Fruit fly (Drosophila melanogaster) whole organism, embryonic: ENCODE results near the gene CG9662.

Experiments
- Abd-B ChIP-seq: fragments of 200-800 bp; sonication (Bioruptor generic); optimal IDR thresholded peaks from 2 replicates; lab custom pipeline; 2018; ENCODE audit warnings: missing biosample characterization, mild to moderate bottlenecking, missing genetic modification characterization, moderate library complexity
- Ada2b ChIP-seq: fragments of 200-800 bp; sonication (Bioruptor generic); IDR thresholded peaks from 2 replicates; pipeline ENCODE4 v1.3.6; 2022; ENCODE audit warnings: missing biosample characterization, missing genetic modification characterization
- Bdp1 ChIP-seq: fragments of 200-800 bp; sonication (Bioruptor generic); optimal IDR thresholded peaks from 3 replicates; lab custom pipeline; 2016; ENCODE audit warnings: missing biosample characterization, missing genetic modification characterization
- Blimp-1 ChIP-seq: fragments of 200-800 bp; sonication (Bioruptor generic); optimal IDR thresholded peaks from 3 replicates; lab custom pipeline; 2018; ENCODE audit warnings: missing biosample characterization, missing genetic modification characterization, mild to moderate bottlenecking, moderate library complexity, missing genetic modification reagents
- CG11085 ChIP-seq: fragments of 200-800 bp; sonication (Bioruptor generic); IDR thresholded peaks from 2 replicates; pipeline ENCODE4 v1.3.6; 2022; ENCODE audit warnings: missing biosample characterization, missing genetic modification characterization
- CG12155 ChIP-seq: fragments of 200-800 bp; sonication (Bioruptor generic); optimal IDR thresholded peaks from 3 replicates; lab custom pipeline; 2016; ENCODE audit warnings: missing biosample characterization, missing genetic modification characterization
- CG15269 ChIP-seq: fragments of 200-800 bp; sonication (Bioruptor generic); optimal IDR thresholded peaks from 2 replicates; lab custom pipeline; 2018; ENCODE audit warnings: missing biosample characterization, mild to moderate bottlenecking, missing genetic modification characterization, moderate library complexity
- CG15514 ChIP-seq: fragments of 200-800 bp; sonication (Bioruptor generic); optimal IDR thresholded peaks from 3 replicates; lab custom pipeline; 2017; ENCODE audit warnings: missing biosample characterization, missing genetic modification characterization, mild to moderate bottlenecking, moderate library complexity, missing genetic modification reagents
- CG17385 ChIP-seq: fragments of 200-800 bp; sonication (Bioruptor generic); optimal IDR thresholded peaks from 3 replicates; lab custom pipeline; 2018; ENCODE audit warnings: missing biosample characterization, mild to moderate bottlenecking, missing genetic modification characterization
- CG17802 ChIP-seq: fragments of 200-800 bp; sonication (Bioruptor generic); optimal IDR thresholded peaks from 2 replicates; lab custom pipeline; 2018; ENCODE audit warnings: missing biosample characterization, mild to moderate bottlenecking, missing genetic modification characterization, moderate library complexity
- CG2712 ChIP-seq: fragments of 200-800 bp; optimal IDR thresholded peaks from 3 replicates; lab custom pipeline; 2019; ENCODE audit warnings: missing biosample characterization, mild to moderate bottlenecking, missing genetic modification characterization, moderate library complexity
- CG3281 ChIP-seq: fragments of 200-800 bp; sonication (Bioruptor generic); optimal IDR thresholded peaks from 3 replicates; lab custom pipeline; 2017; ENCODE audit warnings: missing biosample characterization, mild to moderate bottlenecking, missing genetic modification characterization
- CG3847 ChIP-seq: fragments of 200-800 bp; sonication (Bioruptor generic); IDR thresholded peaks from 2 replicates; pipeline ENCODE4 v1.3.6; 2022; ENCODE audit warnings: missing biosample characterization, missing genetic modification characterization
- CG4820 ChIP-seq: fragments of 200-800 bp; sonication (Bioruptor generic); optimal IDR thresholded peaks from 3 replicates; lab custom pipeline; 2016; ENCODE audit warnings: missing biosample characterization, missing genetic modification characterization
- CG6689 ChIP-seq: fragments of 200-800 bp; sonication (Bioruptor generic); IDR thresholded peaks from 2 replicates; pipeline ENCODE4 v1.3.6; 2022; ENCODE audit warnings: missing biosample characterization, missing genetic modification characterization
- CG6791 ChIP-seq: fragments of 200-800 bp; sonication (Bioruptor generic); IDR thresholded peaks from 3 replicates; pipeline ENCODE4 v1.3.6; 2022; ENCODE audit warnings: missing biosample characterization, missing genetic modification characterization; ENCODE audit not compliant: partially characterized antibody
- CG6813 ChIP-seq: fragments of 200-800 bp; sonication (Bioruptor generic); optimal IDR thresholded peaks from 2 replicates; lab custom pipeline; 2017; ENCODE audit warnings: missing biosample characterization, missing genetic modification characterization, mild to moderate bottlenecking, moderate library complexity, missing genetic modification reagents
- CG8765 ChIP-seq: fragments of 200-800 bp; sonication (Bioruptor generic); IDR thresholded peaks from 2 replicates; pipeline ENCODE4 v1.3.6; 2022; ENCODE audit warnings: missing biosample characterization, missing genetic modification characterization
- Ets65A ChIP-seq: fragments of 200-800 bp; sonication (Bioruptor generic); peaks from one replicate; lab custom pipeline; 2016; ENCODE audit warnings: missing biosample characterization, missing genetic modification characterization
- GATAe ChIP-seq: fragments of 200-800 bp; sonication (Bioruptor generic); conservative IDR thresholded peaks from 2 replicates; pipeline ENCODE4 v1.3.6; 2022; ENCODE audit warnings: missing biosample characterization, missing genetic modification characterization
- Gsc ChIP-seq: fragments of 200-800 bp; sonication (Bioruptor generic); IDR thresholded peaks from 2 replicates; pipeline ENCODE4 v1.3.6; 2022; ENCODE audit warnings: missing biosample characterization, missing genetic modification characterization
- HHEX ChIP-seq: fragments of 200-800 bp; sonication (Bioruptor generic); optimal IDR thresholded peaks from 3 replicates; lab custom pipeline; 2017; ENCODE audit warnings: missing biosample characterization, mild to moderate bottlenecking, missing genetic modification characterization, missing genetic modification reagents
- Hand ChIP-seq: fragments of 200-800 bp; sonication (Bioruptor generic); optimal IDR thresholded peaks from 2 replicates; lab custom pipeline; 2017; ENCODE audit warnings: mild to moderate bottlenecking, missing biosample characterization, missing genetic modification reagents, missing genetic modification characterization
- HmgD ChIP-seq: fragments of 200-800 bp; sonication (Bioruptor generic); optimal IDR thresholded peaks from 3 replicates; lab custom pipeline; 2016; ENCODE audit warnings: missing biosample characterization, missing genetic modification characterization
- Hr39 ChIP-seq: fragments of >200 bp; optimal IDR thresholded peaks from 2 replicates; lab custom pipeline; 2017
- Lim3 ChIP-seq: fragments of 200-800 bp; sonication (Bioruptor generic); IDR thresholded peaks from 2 replicates; pipeline ENCODE4 v1.3.6; 2022; ENCODE audit warnings: missing biosample characterization, missing genetic modification characterization
- Meics ChIP-seq: fragments of 200-800 bp; sonication (Bioruptor generic); optimal IDR thresholded peaks from 2 replicates; lab custom pipeline; 2017; ENCODE audit warnings: missing biosample characterization, mild to moderate bottlenecking, missing genetic modification characterization
- Mes4 ChIP-seq: fragments of 200-800 bp; sonication (Bioruptor generic); optimal IDR thresholded peaks from 2 replicates; lab custom pipeline; 2016; ENCODE audit warnings: missing biosample characterization, missing genetic modification characterization
- Optix ChIP-seq: fragments of 200-800 bp; sonication (Bioruptor generic); IDR thresholded peaks from 3 replicates; pipeline ENCODE4 v1.3.6; 2022; ENCODE audit warnings: missing biosample characterization, missing genetic modification characterization
- crp ChIP-seq, 2 experiments: fragments of 200-800 bp; sonication (Bioruptor generic); optimal IDR thresholded peaks; 2 replicates in 1 of 2; 3 replicates in 1 of 2; lab custom pipeline; 2017; ENCODE audit warnings: missing biosample characterization in 2 of 2, missing genetic modification characterization in 2 of 2, mild to moderate bottlenecking in 1 of 2, moderate library complexity in 1 of 2
- fd3F ChIP-seq: fragments of 200-800 bp; sonication (Bioruptor generic); optimal IDR thresholded peaks from 2 replicates; lab custom pipeline; 2018; ENCODE audit warnings: missing biosample characterization, mild to moderate bottlenecking, missing genetic modification characterization, moderate library complexity
- gem ChIP-seq: fragments of 200-800 bp; sonication (Bioruptor generic); optimal IDR thresholded peaks from 2 replicates; lab custom pipeline; 2019; ENCODE audit warnings: missing biosample characterization, mild to moderate bottlenecking, missing genetic modification characterization, moderate library complexity
- gt ChIP-seq: fragments of 200-800 bp; sonication (Bioruptor generic); IDR thresholded peaks from 2 replicates; pipeline ENCODE4 v1.3.6; 2022; ENCODE audit warnings: missing biosample characterization, missing genetic modification characterization
- hbn ChIP-seq: fragments of 200-800 bp; sonication (Bioruptor generic); IDR thresholded peaks from 2 replicates; pipeline ENCODE4 v1.3.6; 2022; ENCODE audit warnings: missing biosample characterization, missing genetic modification characterization; ENCODE audit not compliant: partially characterized antibody
- ind ChIP-seq: fragments of 200-800 bp; sonication (Bioruptor generic); optimal IDR thresholded peaks from 3 replicates; lab custom pipeline; 2016; ENCODE audit warnings: missing biosample characterization, missing genetic modification characterization
- kni ChIP-seq: fragments of 200-800 bp; sonication (Bioruptor generic); optimal IDR thresholded peaks from 3 replicates; lab custom pipeline; 2017; ENCODE audit warnings: mild to moderate bottlenecking, missing biosample characterization, missing genetic modification reagents, missing genetic modification characterization
- lab ChIP-seq: fragments of 200-800 bp; sonication (Bioruptor generic); optimal IDR thresholded peaks from 3 replicates; lab custom pipeline; 2017; ENCODE audit warnings: missing biosample characterization, missing genetic modification characterization, mild to moderate bottlenecking, moderate library complexity, missing genetic modification reagents
- maf-S ChIP-seq: fragments of 200-800 bp; sonication (Bioruptor generic); optimal IDR thresholded peaks from 2 replicates; lab custom pipeline; 2016; ENCODE audit warnings: missing biosample characterization, missing genetic modification characterization
- mirr ChIP-seq: fragments of 200-800 bp; sonication (Bioruptor generic); optimal IDR thresholded peaks from 3 replicates; lab custom pipeline; 2018; ENCODE audit warnings: missing biosample characterization, mild to moderate bottlenecking, missing genetic modification characterization
- nom ChIP-seq: fragments of 200-800 bp; sonication (Bioruptor generic); optimal IDR thresholded peaks from 2 replicates; lab custom pipeline; 2017; ENCODE audit warnings: missing biosample characterization, missing genetic modification characterization, mild to moderate bottlenecking, moderate library complexity, missing genetic modification reagents
- pan ChIP-seq, 4 experiments: fragments of >200 bp in 3 of 4; fragments of 200-800 bp in 1 of 4; sonication (Bioruptor generic) in 1 of 4; optimal IDR thresholded peaks in 3 of 4; IDR thresholded peaks in 1 of 4; 2 replicates each; pipeline versions ENCODE4 v1.3.6 to Lab custom; 2017 to 2022; ENCODE audit warnings: missing biosample characterization in 2 of 4, missing genetic modification characterization in 2 of 4, mixed read lengths in 1 of 4
- pho ChIP-seq: fragments of 200-800 bp; sonication (Bioruptor generic); optimal IDR thresholded peaks from 2 replicates; lab custom pipeline; 2016; ENCODE audit warnings: missing biosample characterization, missing genetic modification characterization
- pita ChIP-seq: fragments of 200-800 bp; sonication (Bioruptor generic); optimal IDR thresholded peaks from 2 replicates; lab custom pipeline; 2017; ENCODE audit warnings: missing biosample characterization, mild to moderate bottlenecking, missing genetic modification characterization
- pzg ChIP-seq: fragments of 200-800 bp; sonication (Bioruptor generic); optimal IDR thresholded peaks from 3 replicates; lab custom pipeline; 2018; ENCODE audit warnings: missing biosample characterization, mild to moderate bottlenecking, missing genetic modification characterization, moderate library complexity
- sens ChIP-seq: fragments of 200-800 bp; sonication (Bioruptor generic); peaks from one replicate; lab custom pipeline; 2016; ENCODE audit warnings: missing biosample characterization, missing genetic modification characterization
- sisA ChIP-seq: fragments of 200-800 bp; sonication (Bioruptor generic); IDR thresholded peaks from 2 replicates; pipeline ENCODE4 v1.3.6; 2022; ENCODE audit warnings: missing biosample characterization, missing genetic modification characterization

Gene CG9662

dm6 chr2L:3416527-3417304 lies 40.2 kb upstream of the CG9662 start, which contains the start of gene CG31952 (continued):
- no peak for TF ChIP-seq CG2712
- TF ChIP-seq CG4820 = no peak
- no peak for TF ChIP-seq hbn
- no peak for TF ChIP-seq CG11085
- TF ChIP-seq gt = no peak
- no peak for TF ChIP-seq pho (GFP tag; lab: Kevin White, UChicago)
- no peak for TF ChIP-seq pzg
- no peak for TF ChIP-seq pita (GFP tag; lab: Kevin White, UChicago)
- TF ChIP-seq pan (optimal IDR thresholded peaks at IDR 0.05; lab: Kevin White, UChicago) = no peak
- no peak for TF ChIP-seq pan (GFP tag; optimal IDR thresholded peaks at IDR 0.05 in 1 of 2, IDR thresholded peaks at IDR 0.05 in 1 of 2)
- no peak for TF ChIP-seq Lim3
- no peak for TF ChIP-seq Mes4 (GFP tag; lab: Kevin White, UChicago)
- TF ChIP-seq CG6689 = no peak
- TF ChIP-seq mirr (GFP tag; lab: Kevin White, UChicago) = no peak
- no peak for TF ChIP-seq ind (GFP tag; lab: Kevin White, UChicago)
- TF ChIP-seq CG17385 (GFP tag; lab: Kevin White, UChicago) = no peak
- 0 out of 2 replicates have a peak, but pooled peaks have one; percentile 18 for TF ChIP-seq Ada2b
- no peak for TF ChIP-seq HmgD (GFP tag; lab: Kevin White, UChicago)
- no peak for TF ChIP-seq Hand (GFP tag; lab: Kevin White, UChicago)
- no peak for TF ChIP-seq Abd-B (GFP tag; lab: Kevin White, UChicago)

DNA sequence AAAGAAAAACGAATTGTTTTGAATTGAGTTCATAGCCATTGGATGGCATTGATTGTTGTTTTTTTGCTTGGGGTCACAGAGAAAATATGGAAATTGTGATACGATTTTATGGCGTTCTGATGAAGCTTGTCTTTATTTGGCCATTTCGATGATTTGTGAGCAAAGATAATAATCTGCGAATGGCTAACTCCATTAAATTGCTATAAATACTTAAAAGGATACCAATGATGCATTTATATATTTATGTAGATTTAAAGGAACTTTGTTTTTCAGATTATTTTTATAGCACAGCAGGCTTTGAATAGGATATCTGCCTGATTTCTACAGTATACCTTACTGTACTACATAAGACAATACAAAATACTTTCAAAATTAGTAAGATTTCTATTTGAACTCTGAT lies 33.7 kb upstream of the CG9662 start, which contains the start of gene CG8840:
CG8840 (plus strand) TSS at position 301 of the 400 bp plus-strand sequence.
- TF ChIP-seq sens = peak; percentile 29
- TF ChIP-seq maf-S (GFP tag; lab: Kevin White, UChicago) = no peak
- TF ChIP-seq, all 482 proteins: peak for 1

DNA sequence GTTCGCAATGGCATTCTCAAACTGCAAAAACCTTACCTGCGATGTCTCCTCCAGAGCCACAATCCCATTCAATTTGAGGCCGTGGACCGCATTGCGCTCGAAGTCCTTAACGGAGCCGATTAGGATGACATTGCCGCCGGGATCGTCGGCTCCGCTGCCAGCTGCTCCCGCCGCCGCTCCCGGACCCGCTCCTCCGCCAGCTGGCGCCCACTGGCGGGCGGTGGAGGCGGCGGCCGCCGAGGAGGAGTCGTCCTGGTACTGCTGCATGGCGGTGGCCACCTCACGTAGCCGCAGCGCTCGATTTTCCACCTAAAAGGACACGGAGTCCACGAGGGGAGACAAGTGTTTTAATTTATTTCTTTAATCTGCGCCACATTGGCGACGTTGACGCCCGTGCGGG lies 31.2 kb upstream of the CG9662 start:
- TF ChIP-seq Bdp1 (GFP tag; lab: Kevin White, UChicago) (no peak), CG3847 (GFP tag; lab: Robert Waterston, UW) (no peak), kni (GFP tag; lab: Kevin White, UChicago) (no peak), Gsc (no peak), Hr39 (lab: Kevin White, UChicago) (peak; percentile 55), nom (no peak), crp (GFP tag; optimal IDR thresholded peaks at IDR 0.05; lab: Kevin White, UChicago) (no peak), sisA (peak; percentile 22; the same call in 1 of the 2 replicates), CG12155 (no peak), CG6791 (GFP tag; lab: Robert Waterston, UW) (no peak), Ets65A (GFP tag; lab: Kevin White, UChicago) (peak; percentile 0), CG8765 (GFP tag; lab: Robert Waterston, UW) (no peak), Optix (GFP tag; lab: Robert Waterston, UW) (no peak), GATAe (no peak)

DNA sequence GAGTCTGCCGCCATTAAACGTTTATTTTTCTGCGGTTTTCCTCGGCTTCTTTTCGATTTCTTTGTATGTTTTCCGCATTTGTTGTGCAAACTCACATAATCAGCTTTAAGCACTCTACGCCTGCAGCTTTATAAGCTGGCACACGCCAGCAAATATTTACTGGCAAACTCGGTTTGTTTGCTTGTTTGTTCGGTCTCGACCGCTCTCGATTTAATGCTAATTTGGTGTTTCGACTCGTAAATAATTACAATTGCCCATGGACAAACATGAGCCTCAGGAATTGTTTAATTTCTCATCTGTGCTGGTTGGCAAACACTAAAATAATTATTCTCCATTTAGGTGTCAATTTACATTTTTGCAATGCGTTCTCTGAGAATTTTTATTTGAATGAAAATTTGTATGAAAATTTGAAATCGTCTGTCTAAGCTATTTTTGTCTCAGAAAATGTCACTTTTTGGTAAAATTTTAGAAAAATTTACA lies 21.1 kb upstream of the CG9662 start, which contains the start of gene CG34175:
CG34175 (plus strand) TSS at position 430 of the 480 bp plus-strand sequence.
- peak; percentile 11 for TF ChIP-seq CG3281 (GFP tag; lab: Kevin White, UChicago)
- peak; percentile 48 for TF ChIP-seq lab
- peak; percentile 4 for TF ChIP-seq HHEX (GFP tag; lab: Kevin White, UChicago)
- TF ChIP-seq Meics (GFP tag; lab: Kevin White, UChicago) = peak; percentile 12
- peak; percentile 63 for TF ChIP-seq gem
- TF ChIP-seq CG15514 (GFP tag; lab: Kevin White, UChicago) = peak; percentile 2
- TF ChIP-seq Blimp-1 = peak; percentile 51
- peak; percentile 22 for TF ChIP-seq CG6813 (GFP tag; lab: Kevin White, UChicago)
- TF ChIP-seq CG17802 (tag; lab: Kevin White, UChicago) = peak; percentile 5
- TF ChIP-seq fd3F (GFP tag; lab: Kevin White, UChicago) = peak; percentile 25
- TF ChIP-seq CG15269 (tag; lab: Kevin White, UChicago) = peak; percentile 7
- peak; percentile 2 for TF ChIP-seq mirr (GFP tag; lab: Kevin White, UChicago)
